Worm (Caenorhabditis elegans) whole organism, L3 larva: Measurements from ENCODE around the gene rpl-36.

Experiments used
- aly-2 ChIP-seq: fragments of 150-350 bp; optimal IDR thresholded peaks from 2 replicates; lab custom pipeline; 2014; ENCODE audit warnings: missing biosample characterization, missing genetic modification characterization
- ama-1 ChIP-seq: fragments of 150-350 bp; optimal IDR thresholded peaks from 2 replicates; lab custom pipeline; 2018
- ceh-16 ChIP-seq: sonication (generic microtip); optimal IDR thresholded peaks from 2 replicates; lab custom pipeline; 2017; ENCODE audit warnings: missing biosample characterization, missing genetic modification characterization
- ceh-82 ChIP-seq: fragments of 150-350 bp; optimal IDR thresholded peaks from 2 replicates; lab custom pipeline; 2014; ENCODE audit warnings: missing biosample characterization, missing genetic modification characterization
- ceh-9 ChIP-seq: sonication (generic microtip); optimal IDR thresholded peaks from 2 replicates; lab custom pipeline; 2018; ENCODE audit warnings: missing biosample characterization, missing genetic modification characterization
- egl-27 ChIP-seq: sonication (generic microtip); optimal IDR thresholded peaks from 4 replicates; lab custom pipeline; 2017; ENCODE audit warnings: missing biosample characterization, missing genetic modification reagents, missing genetic modification characterization
- egl-5 ChIP-seq: fragments of 150-350 bp; optimal IDR thresholded peaks from 2 replicates; lab custom pipeline; 2017; ENCODE audit warnings: missing biosample characterization, missing genetic modification reagents, missing genetic modification characterization, inconsistent platforms
- elt-1 ChIP-seq: fragments of 150-350 bp; optimal IDR thresholded peaks from 2 replicates; lab custom pipeline; 2014; ENCODE audit warnings: missing biosample characterization, missing genetic modification characterization
- elt-2 ChIP-seq: sonication (generic microtip); optimal IDR thresholded peaks from 2 replicates; lab custom pipeline; 2016; ENCODE audit warnings: missing genetic modification reagents, mild to moderate bottlenecking, missing genetic modification characterization, missing compliant biosample characterization
- elt-3 ChIP-seq, 3 experiments: fragments of 150-350 bp in 1 of 3; sonication (generic microtip) in 2 of 3; optimal IDR thresholded peaks; 2 replicates in 2 of 3; 4 replicates in 1 of 3; lab custom pipeline; 2014 to 2017; ENCODE audit warnings: missing biosample characterization in 3 of 3, missing genetic modification characterization in 3 of 3
- eor-1 ChIP-seq, 2 experiments: fragments of 150-350 bp; optimal IDR thresholded peaks; 2 replicates each; lab custom pipeline; 2014 to 2018; ENCODE audit warnings: missing biosample characterization in 2 of 2, missing genetic modification characterization in 2 of 2
- fkh-10 ChIP-seq: sonication (generic microtip); optimal IDR thresholded peaks from 2 replicates; lab custom pipeline; 2017; ENCODE audit warnings: missing biosample characterization, missing genetic modification reagents, missing genetic modification characterization
- fos-1 ChIP-seq: fragments of 150-350 bp; optimal IDR thresholded peaks from 2 replicates; lab custom pipeline; 2014; ENCODE audit warnings: missing biosample characterization, missing genetic modification characterization
- hmg-11 ChIP-seq: sonication (generic microtip); optimal IDR thresholded peaks from 2 replicates; lab custom pipeline; 2016; ENCODE audit warnings: missing genetic modification characterization, missing compliant biosample characterization
- jun-1 ChIP-seq: fragments of 150-350 bp; optimal IDR thresholded peaks from 2 replicates; lab custom pipeline; 2014; ENCODE audit warnings: missing biosample characterization, missing genetic modification reagents, missing genetic modification characterization
- lin-15B ChIP-seq: fragments of 150-350 bp; optimal IDR thresholded peaks from 2 replicates; lab custom pipeline; 2014; ENCODE audit warnings: missing biosample characterization, missing genetic modification characterization
- lin-39 ChIP-seq: fragments of 150-350 bp; optimal IDR thresholded peaks from 2 replicates; lab custom pipeline; 2018; ENCODE audit warnings: missing biosample characterization, missing genetic modification reagents, missing genetic modification characterization
- lsy-12 ChIP-seq: sonication (generic microtip); optimal IDR thresholded peaks from 2 replicates; lab custom pipeline; 2016; ENCODE audit warnings: mild to moderate bottlenecking, missing genetic modification characterization, missing compliant biosample characterization
- mdl-1 ChIP-seq: fragments of 150-350 bp; optimal IDR thresholded peaks from 2 replicates; lab custom pipeline; 2014; ENCODE audit warnings: missing biosample characterization, missing genetic modification characterization
- mml-1 ChIP-seq: fragments of 150-350 bp; sonication (generic microtip); optimal IDR thresholded peaks from 3 replicates; lab custom pipeline; 2014; ENCODE audit warnings: missing biosample characterization, missing genetic modification characterization
- nfya-1 ChIP-seq: sonication (generic microtip); optimal IDR thresholded peaks from 2 replicates; lab custom pipeline; 2017; ENCODE audit warnings: missing genetic modification characterization, mild to moderate bottlenecking, missing compliant biosample characterization, antibody characterized with exemption, moderate library complexity; ENCODE audit not compliant: insufficient read depth
- nhr-11 ChIP-seq: fragments of 150-350 bp; optimal IDR thresholded peaks from 2 replicates; lab custom pipeline; 2014; ENCODE audit warnings: missing biosample characterization, missing genetic modification characterization
- nhr-12 ChIP-seq: fragments of 150-350 bp; optimal IDR thresholded peaks from 2 replicates; lab custom pipeline; 2014; ENCODE audit warnings: missing biosample characterization, missing genetic modification characterization
- nhr-23 ChIP-seq: fragments of 150-350 bp; optimal IDR thresholded peaks from 2 replicates; lab custom pipeline; 2014; ENCODE audit warnings: missing biosample characterization, missing genetic modification reagents, missing genetic modification characterization
- nhr-237 ChIP-seq: fragments of 150-350 bp; optimal IDR thresholded peaks from 2 replicates; lab custom pipeline; 2014; ENCODE audit warnings: missing biosample characterization, missing genetic modification characterization
- nhr-25 ChIP-seq: sonication (generic microtip); optimal IDR thresholded peaks from 2 replicates; lab custom pipeline; 2017; ENCODE audit warnings: missing biosample characterization, missing genetic modification characterization
- nhr-28 ChIP-seq: fragments of 150-350 bp; optimal IDR thresholded peaks from 2 replicates; lab custom pipeline; 2014; ENCODE audit warnings: missing biosample characterization, missing genetic modification characterization
- nhr-43 ChIP-seq: sonication (generic microtip); optimal IDR thresholded peaks from 2 replicates; lab custom pipeline; 2016; ENCODE audit warnings: mild to moderate bottlenecking, missing genetic modification characterization, missing compliant biosample characterization; ENCODE audit not compliant: poor library complexity, severe bottlenecking
- nhr-67 ChIP-seq: fragments of 150-350 bp; optimal IDR thresholded peaks from 2 replicates; lab custom pipeline; 2014; ENCODE audit warnings: missing biosample characterization, missing genetic modification characterization
- nhr-76 ChIP-seq: fragments of 150-350 bp; sonication (generic microtip); optimal IDR thresholded peaks from 5 replicates; lab custom pipeline; 2014; ENCODE audit warnings: missing biosample characterization, missing genetic modification characterization
- pha-4 ChIP-seq: fragments of 150-350 bp; optimal IDR thresholded peaks from 2 replicates; lab custom pipeline; 2014; ENCODE audit warnings: missing biosample characterization, missing genetic modification reagents, missing genetic modification characterization
- pqm-1 ChIP-seq: fragments of 150-350 bp; optimal IDR thresholded peaks from 2 replicates; lab custom pipeline; 2017; ENCODE audit warnings: missing biosample characterization, missing genetic modification characterization, inconsistent platforms
- sea-2 ChIP-seq: fragments of 150-350 bp; sonication (generic microtip); optimal IDR thresholded peaks from 4 replicates; lab custom pipeline; 2014; ENCODE audit warnings: missing biosample characterization, missing genetic modification reagents, missing genetic modification characterization
- skn-1 ChIP-seq: fragments of 150-350 bp; optimal IDR thresholded peaks from 2 replicates; lab custom pipeline; 2014; ENCODE audit warnings: missing biosample characterization, missing genetic modification characterization
- tbx-2 ChIP-seq: sonication (generic microtip); optimal IDR thresholded peaks from 2 replicates; lab custom pipeline; 2016; ENCODE audit warnings: mild to moderate bottlenecking, missing genetic modification characterization, missing compliant biosample characterization
- unc-39 ChIP-seq: sonication (generic microtip); optimal IDR thresholded peaks from 4 replicates; lab custom pipeline; 2017; ENCODE audit warnings: missing biosample characterization, missing genetic modification characterization
- unc-62 ChIP-seq: fragments of 150-350 bp; sonication (generic microtip); optimal IDR thresholded peaks from 4 replicates; lab custom pipeline; 2014; ENCODE audit warnings: missing biosample characterization, missing genetic modification reagents, missing genetic modification characterization
- zag-1 ChIP-seq: fragments of 150-350 bp; optimal IDR thresholded peaks from 2 replicates; lab custom pipeline; 2014; ENCODE audit warnings: missing biosample characterization, missing genetic modification characterization
- ztf-11 ChIP-seq: fragments of 150-350 bp; optimal IDR thresholded peaks from 2 replicates; lab custom pipeline; 2014; ENCODE audit warnings: missing biosample characterization, missing genetic modification characterization
- ztf-4 ChIP-seq: fragments of 150-350 bp; optimal IDR thresholded peaks from 2 replicates; lab custom pipeline; 2014; ENCODE audit warnings: missing biosample characterization, missing genetic modification characterization

The rpl-36 gene

DNA sequence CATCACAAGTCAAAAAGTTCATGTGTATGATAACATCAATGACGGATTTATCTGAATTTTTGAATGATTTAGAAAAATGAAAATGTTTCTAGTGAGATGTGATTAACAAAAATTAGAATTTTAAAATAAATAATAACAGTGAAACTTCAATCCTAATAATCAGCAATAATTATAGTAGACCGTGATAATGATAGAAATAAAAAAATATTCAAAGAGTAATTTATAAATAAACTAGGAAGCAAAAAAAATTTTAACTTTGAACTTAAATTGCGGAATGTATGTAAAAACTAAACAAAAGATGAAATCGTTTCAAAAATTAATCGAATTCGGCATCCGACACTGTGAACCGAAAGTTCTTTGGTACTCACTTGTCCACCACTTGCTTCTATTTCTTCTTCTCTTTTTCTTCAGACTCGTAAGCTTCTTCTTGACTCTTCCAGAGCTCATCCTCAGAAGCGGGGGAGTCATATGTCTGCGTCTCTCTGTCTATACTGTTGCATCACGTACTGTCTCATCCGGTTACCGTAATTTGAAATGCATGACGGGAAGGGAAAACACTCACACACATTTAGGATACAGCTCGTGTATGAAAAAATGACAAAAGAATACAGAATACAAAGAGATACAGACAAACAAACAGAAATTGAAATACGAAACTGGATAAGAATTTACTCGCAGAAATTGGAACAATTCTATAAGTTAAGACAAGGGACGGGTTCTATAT lies 13.1 kb downstream of the rpl-36 start, which contains the start of gene mec-14:
mec-14 (minus strand) TSS at position 51 of the 724 bp plus-strand sequence.
- TF ChIP-seq hmg-11 (tag; lab: Kevin White, UChicago) (no peak), fkh-10 (GFP tag; lab: Kevin White, UChicago) (no peak), nhr-11 (tag; lab: Kevin White, UChicago) (no peak), unc-39 (tag; lab: Kevin White, UChicago) (no peak), mdl-1 (tag; lab: Kevin White, UChicago) (no peak), sea-2 (GFP tag; lab: Kevin White, UChicago) (no peak), unc-62 (GFP tag; lab: Kevin White, UChicago) (no peak), lin-39 (tag; lab: Kevin White, UChicago) (no peak), jun-1 (tag; lab: Kevin White, UChicago) (no peak), ceh-82 (tag; lab: Kevin White, UChicago) (no peak), nhr-67 (no peak), lin-15B (tag; lab: Kevin White, UChicago) (no peak), nhr-23 (tag; lab: Kevin White, UChicago) (no peak)
- TF ChIP-seq, all 47 proteins: peak for 0

DNA sequence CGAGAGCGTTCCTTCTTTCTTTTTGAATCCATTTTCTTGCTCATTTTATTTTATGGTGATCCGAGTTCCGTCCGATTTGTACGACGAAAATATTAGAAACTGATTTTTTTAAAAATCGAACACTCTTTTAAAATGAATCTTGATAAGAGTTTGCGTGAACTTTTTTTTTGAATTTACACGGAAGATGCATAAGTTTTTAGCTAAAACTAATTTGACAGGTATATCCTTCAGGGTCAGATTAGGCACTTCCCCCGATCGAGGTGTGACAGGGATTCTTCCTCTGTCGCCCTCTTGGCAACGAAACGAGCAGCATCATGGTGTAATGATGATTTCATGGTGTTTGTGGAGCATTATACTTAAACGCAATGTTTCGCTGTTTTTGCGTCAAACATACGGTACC lies 15.3 kb downstream of the rpl-36 start, which contains the start of gene F37C12.18:
F37C12.18 (minus strand) TSS at position 101 of the 400 bp plus-strand sequence.
- TF ChIP-seq nhr-237 (tag; lab: Kevin White, UChicago) (no peak), mdl-1 (tag; lab: Kevin White, UChicago) (no peak), elt-3 (tag; optimal IDR thresholded peaks at IDR 0.05; lab: Kevin White, UChicago) (no peak), nfya-1 (tag; lab: Kevin White, UChicago) (no peak), ceh-9 (no peak), skn-1 (tag; lab: Kevin White, UChicago) (no peak), egl-27 (tag; lab: Kevin White, UChicago) (no peak), ztf-4 (tag; lab: Kevin White, UChicago) (no peak), fkh-10 (GFP tag; lab: Kevin White, UChicago) (no peak), nhr-11 (tag; lab: Kevin White, UChicago) (no peak), mml-1 (tag; lab: Kevin White, UChicago) (no peak)

DNA sequence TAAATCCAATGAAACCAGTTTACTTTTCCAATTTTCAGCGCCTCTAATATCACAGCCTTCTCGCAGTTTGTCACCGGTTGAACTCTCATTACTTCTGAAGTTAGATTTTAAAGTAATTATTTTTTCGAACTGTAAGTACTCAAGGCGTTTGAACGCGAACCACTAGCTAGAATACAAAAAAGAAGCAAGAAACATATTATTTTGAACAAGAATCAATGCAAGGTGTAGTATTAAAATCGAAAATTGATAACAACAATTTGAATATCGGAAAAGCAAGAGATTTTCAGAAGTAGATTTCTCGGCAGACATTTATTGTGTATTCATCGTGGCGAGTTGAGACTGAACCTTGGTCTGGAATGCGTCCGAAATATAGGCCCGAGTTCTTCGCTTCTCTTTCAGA lies 17.9 kb downstream of the rpl-36 start, which contains the start of gene exos-9:
exos-9 (minus strand) TSS at position 101 of the 400 bp plus-strand sequence.
- TF ChIP-seq nhr-25 (tag; lab: Kevin White, UChicago) (no peak), nhr-43 (tag; lab: Kevin White, UChicago) (no peak), ztf-11 (tag; lab: Kevin White, UChicago) (no peak), nhr-76 (tag; lab: Kevin White, UChicago) (no peak), tbx-2 (tag; lab: Kevin White, UChicago) (no peak), ztf-4 (tag; lab: Kevin White, UChicago) (no peak), nhr-11 (tag; lab: Kevin White, UChicago) (no peak), nhr-28 (tag; lab: Kevin White, UChicago) (no peak), unc-39 (tag; lab: Kevin White, UChicago) (no peak), nhr-12 (no peak), nhr-237 (tag; lab: Kevin White, UChicago) (no peak), pqm-1 (tag; lab: Kevin White, UChicago) (no peak), egl-5 (tag; lab: Kevin White, UChicago) (no peak), ama-1 (lab: Kevin White, UChicago) (no peak), sea-2 (GFP tag; lab: Kevin White, UChicago) (no peak), nfya-1 (tag; lab: Kevin White, UChicago) (no peak), hmg-11 (tag; lab: Kevin White, UChicago) (no peak), fkh-10 (GFP tag; lab: Kevin White, UChicago) (no peak)

- no peak for TF ChIP-seq aly-2 (tag; lab: Kevin White, UChicago)
- no peak for TF ChIP-seq fos-1 (tag; lab: Kevin White, UChicago)
- TF ChIP-seq nfya-1 (tag; lab: Kevin White, UChicago) = peak; percentile 64
- TF ChIP-seq nhr-23 (tag; lab: Kevin White, UChicago) = peak; percentile 45
- peak; percentile 84 for TF ChIP-seq nhr-43 (tag; lab: Kevin White, UChicago)
- TF ChIP-seq ztf-11 (tag; lab: Kevin White, UChicago) = no peak
- no peak for TF ChIP-seq fkh-10 (GFP tag; lab: Kevin White, UChicago)
- TF ChIP-seq ceh-16 (tag; lab: Kevin White, UChicago) = no peak
- TF ChIP-seq eor-1 (tag; optimal IDR thresholded peaks at IDR 0.05; lab: Kevin White, UChicago) = no peak
- TF ChIP-seq egl-5 (tag; lab: Kevin White, UChicago) = peak; percentile 3
- no peak for TF ChIP-seq nhr-76 (tag; lab: Kevin White, UChicago)
- TF ChIP-seq elt-3 (tag; optimal IDR thresholded peaks at IDR 0.05; lab: Kevin White, UChicago) = no peak
- TF ChIP-seq tbx-2 (tag; lab: Kevin White, UChicago) = no peak
- no peak for TF ChIP-seq nhr-28 (tag; lab: Kevin White, UChicago)
- TF ChIP-seq elt-1 (tag; lab: Kevin White, UChicago) = no peak
- TF ChIP-seq lin-15B (tag; lab: Kevin White, UChicago) = peak; percentile 61
- TF ChIP-seq elt-2 (tag; lab: Kevin White, UChicago) = no peak
- TF ChIP-seq pha-4 (tag; lab: Kevin White, UChicago) = peak; percentile 76
- no peak for TF ChIP-seq unc-39 (tag; lab: Kevin White, UChicago)
- no peak for TF ChIP-seq zag-1 (tag; lab: Kevin White, UChicago)
- TF ChIP-seq egl-27 (tag; lab: Kevin White, UChicago) = no peak
- TF ChIP-seq lsy-12 = peak; percentile 7
- TF ChIP-seq nhr-25 (tag; lab: Kevin White, UChicago) = peak; percentile 15
- TF ChIP-seq ama-1 (lab: Kevin White, UChicago) = no peak
- no peak for TF ChIP-seq ceh-82 (tag; lab: Kevin White, UChicago)
Observed at ce11 chrIII:7198838-7199237, 18.8 kb downstream of the rpl-36 start, which contains the start of gene pfd-5. Gene pfd-5 (minus strand): TSS chrIII:7198884.
